Worm (Caenorhabditis elegans) whole organism, L3 larva: Measurements from ENCODE around the gene nhr-267.
"Not testable (repeated sequence)": the region's sequence is repeated elsewhere in the genome, so short reads cannot be mapped to it uniquely, and the experiment has no call there.

Experiments used
- ZK546.5 ChIP-seq: sonication (generic microtip); optimal IDR thresholded peaks from 2 replicates; lab custom pipeline; 2017; ENCODE audit warnings: missing biosample characterization, missing genetic modification characterization
- aly-2 ChIP-seq: fragments of 150-350 bp; optimal IDR thresholded peaks from 2 replicates; lab custom pipeline; 2014; ENCODE audit warnings: missing biosample characterization, missing genetic modification characterization
- ama-1 ChIP-seq: fragments of 150-350 bp; optimal IDR thresholded peaks from 2 replicates; lab custom pipeline; 2018
- ceh-16 ChIP-seq: sonication (generic microtip); optimal IDR thresholded peaks from 2 replicates; lab custom pipeline; 2017; ENCODE audit warnings: missing biosample characterization, missing genetic modification characterization
- ceh-28 ChIP-seq: fragments of 150-350 bp; optimal IDR thresholded peaks from 2 replicates; lab custom pipeline; 2014; ENCODE audit warnings: missing biosample characterization, missing genetic modification reagents, missing genetic modification characterization
- ceh-82 ChIP-seq: fragments of 150-350 bp; optimal IDR thresholded peaks from 2 replicates; lab custom pipeline; 2014; ENCODE audit warnings: missing biosample characterization, missing genetic modification characterization
- egl-5 ChIP-seq: fragments of 150-350 bp; optimal IDR thresholded peaks from 2 replicates; lab custom pipeline; 2017; ENCODE audit warnings: missing biosample characterization, missing genetic modification reagents, missing genetic modification characterization, inconsistent platforms
- elt-1 ChIP-seq: fragments of 150-350 bp; optimal IDR thresholded peaks from 2 replicates; lab custom pipeline; 2014; ENCODE audit warnings: missing biosample characterization, missing genetic modification characterization
- elt-2 ChIP-seq: sonication (generic microtip); optimal IDR thresholded peaks from 2 replicates; lab custom pipeline; 2016; ENCODE audit warnings: missing genetic modification reagents, mild to moderate bottlenecking, missing genetic modification characterization, missing compliant biosample characterization
- elt-3 ChIP-seq, 3 experiments: fragments of 150-350 bp in 1 of 3; sonication (generic microtip) in 2 of 3; optimal IDR thresholded peaks; 2 replicates in 2 of 3; 4 replicates in 1 of 3; lab custom pipeline; 2014 to 2017; ENCODE audit warnings: missing biosample characterization in 3 of 3, missing genetic modification characterization in 3 of 3
- eor-1 ChIP-seq, 2 experiments: fragments of 150-350 bp; optimal IDR thresholded peaks; 2 replicates each; lab custom pipeline; 2014 to 2018; ENCODE audit warnings: missing biosample characterization in 2 of 2, missing genetic modification characterization in 2 of 2
- fkh-10 ChIP-seq: sonication (generic microtip); optimal IDR thresholded peaks from 2 replicates; lab custom pipeline; 2017; ENCODE audit warnings: missing biosample characterization, missing genetic modification reagents, missing genetic modification characterization
- fos-1 ChIP-seq: fragments of 150-350 bp; optimal IDR thresholded peaks from 2 replicates; lab custom pipeline; 2014; ENCODE audit warnings: missing biosample characterization, missing genetic modification characterization
- hmg-11 ChIP-seq: sonication (generic microtip); optimal IDR thresholded peaks from 2 replicates; lab custom pipeline; 2016; ENCODE audit warnings: missing genetic modification characterization, missing compliant biosample characterization
- jun-1 ChIP-seq: fragments of 150-350 bp; optimal IDR thresholded peaks from 2 replicates; lab custom pipeline; 2014; ENCODE audit warnings: missing biosample characterization, missing genetic modification reagents, missing genetic modification characterization
- lin-15B ChIP-seq: fragments of 150-350 bp; optimal IDR thresholded peaks from 2 replicates; lab custom pipeline; 2014; ENCODE audit warnings: missing biosample characterization, missing genetic modification characterization
- mdl-1 ChIP-seq: fragments of 150-350 bp; optimal IDR thresholded peaks from 2 replicates; lab custom pipeline; 2014; ENCODE audit warnings: missing biosample characterization, missing genetic modification characterization
- mml-1 ChIP-seq: fragments of 150-350 bp; sonication (generic microtip); optimal IDR thresholded peaks from 3 replicates; lab custom pipeline; 2014; ENCODE audit warnings: missing biosample characterization, missing genetic modification characterization
- nfya-1 ChIP-seq: sonication (generic microtip); optimal IDR thresholded peaks from 2 replicates; lab custom pipeline; 2017; ENCODE audit warnings: missing genetic modification characterization, mild to moderate bottlenecking, missing compliant biosample characterization, antibody characterized with exemption, moderate library complexity; ENCODE audit not compliant: insufficient read depth
- nhr-23 ChIP-seq: fragments of 150-350 bp; optimal IDR thresholded peaks from 2 replicates; lab custom pipeline; 2014; ENCODE audit warnings: missing biosample characterization, missing genetic modification reagents, missing genetic modification characterization
- nhr-237 ChIP-seq: fragments of 150-350 bp; optimal IDR thresholded peaks from 2 replicates; lab custom pipeline; 2014; ENCODE audit warnings: missing biosample characterization, missing genetic modification characterization
- nhr-25 ChIP-seq: sonication (generic microtip); optimal IDR thresholded peaks from 2 replicates; lab custom pipeline; 2017; ENCODE audit warnings: missing biosample characterization, missing genetic modification characterization
- nhr-43 ChIP-seq: sonication (generic microtip); optimal IDR thresholded peaks from 2 replicates; lab custom pipeline; 2016; ENCODE audit warnings: mild to moderate bottlenecking, missing genetic modification characterization, missing compliant biosample characterization; ENCODE audit not compliant: poor library complexity, severe bottlenecking
- nhr-67 ChIP-seq: fragments of 150-350 bp; optimal IDR thresholded peaks from 2 replicates; lab custom pipeline; 2014; ENCODE audit warnings: missing biosample characterization, missing genetic modification characterization
- nhr-76 ChIP-seq: fragments of 150-350 bp; sonication (generic microtip); optimal IDR thresholded peaks from 5 replicates; lab custom pipeline; 2014; ENCODE audit warnings: missing biosample characterization, missing genetic modification characterization
- nhr-77 ChIP-seq: fragments of 150-350 bp; optimal IDR thresholded peaks from 2 replicates; lab custom pipeline; 2014; ENCODE audit warnings: missing biosample characterization, missing genetic modification characterization
- pha-4 ChIP-seq: fragments of 150-350 bp; optimal IDR thresholded peaks from 2 replicates; lab custom pipeline; 2014; ENCODE audit warnings: missing biosample characterization, missing genetic modification reagents, missing genetic modification characterization
- pqm-1 ChIP-seq: fragments of 150-350 bp; optimal IDR thresholded peaks from 2 replicates; lab custom pipeline; 2017; ENCODE audit warnings: missing biosample characterization, missing genetic modification characterization, inconsistent platforms
- sea-2 ChIP-seq: fragments of 150-350 bp; sonication (generic microtip); optimal IDR thresholded peaks from 4 replicates; lab custom pipeline; 2014; ENCODE audit warnings: missing biosample characterization, missing genetic modification reagents, missing genetic modification characterization
- snpc-4 ChIP-seq: fragments of 150-350 bp; optimal IDR thresholded peaks from 2 replicates; lab custom pipeline; 2014; ENCODE audit warnings: missing biosample characterization, missing genetic modification characterization
- tbx-2 ChIP-seq: sonication (generic microtip); optimal IDR thresholded peaks from 2 replicates; lab custom pipeline; 2016; ENCODE audit warnings: mild to moderate bottlenecking, missing genetic modification characterization, missing compliant biosample characterization
- zag-1 ChIP-seq: fragments of 150-350 bp; optimal IDR thresholded peaks from 2 replicates; lab custom pipeline; 2014; ENCODE audit warnings: missing biosample characterization, missing genetic modification characterization
- ztf-11 ChIP-seq: fragments of 150-350 bp; optimal IDR thresholded peaks from 2 replicates; lab custom pipeline; 2014; ENCODE audit warnings: missing biosample characterization, missing genetic modification characterization
- ztf-4 ChIP-seq: fragments of 150-350 bp; optimal IDR thresholded peaks from 2 replicates; lab custom pipeline; 2014; ENCODE audit warnings: missing biosample characterization, missing genetic modification characterization

The nhr-267 gene

ce11 chrIV:9256017-9256416 lies 30.2 kb downstream of the nhr-267 start, which contains the start of gene Y11D7A.9:
Y11D7A.9 (minus strand) TSS chrIV:9256117.
- TF ChIP-seq nhr-25 (no peak), elt-1 (tag; lab: Kevin White, UChicago) (no peak)

ce11 chrIV:9251079-9251478 lies 35.1 kb downstream of the nhr-267 start, which contains the start of gene Y11D7A.8:
Y11D7A.8 (plus strand) TSS chrIV:9251379.
- TF ChIP-seq nhr-77 (tag; lab: Kevin White, UChicago): no peak
- no peak for TF ChIP-seq aly-2 (tag; lab: Kevin White, UChicago)
- no peak for TF ChIP-seq ZK546.5 (tag; lab: Kevin White, UChicago)
- no peak for TF ChIP-seq egl-5 (tag; lab: Kevin White, UChicago)
- no peak for TF ChIP-seq ceh-82 (tag; lab: Kevin White, UChicago)
- no peak for TF ChIP-seq ztf-4 (tag; lab: Kevin White, UChicago)
- no peak for TF ChIP-seq ceh-16
- TF ChIP-seq fkh-10 (GFP tag; lab: Kevin White, UChicago): no peak
- no peak for TF ChIP-seq nhr-43 (tag; lab: Kevin White, UChicago)
- TF ChIP-seq nhr-76 (tag; lab: Kevin White, UChicago): no peak
- no peak for TF ChIP-seq nhr-23 (tag; lab: Kevin White, UChicago)
- TF ChIP-seq pha-4 (tag; lab: Kevin White, UChicago): no peak
- no peak for TF ChIP-seq ama-1 (lab: Kevin White, UChicago)
- TF ChIP-seq nhr-67 (tag; lab: Kevin White, UChicago): no peak
- no peak for TF ChIP-seq elt-3 (tag; optimal IDR thresholded peaks at IDR 0.05; lab: Kevin White, UChicago)
- TF ChIP-seq nhr-25: no peak
- no peak for TF ChIP-seq zag-1 (tag; lab: Kevin White, UChicago)
- no peak for TF ChIP-seq eor-1 (tag; optimal IDR thresholded peaks at IDR 0.05; lab: Kevin White, UChicago)
- TF ChIP-seq jun-1 (tag; lab: Kevin White, UChicago): no peak

- TF ChIP-seq tbx-2; nhr-76 (tag; lab: Kevin White, UChicago); elt-3 (tag; optimal IDR thresholded peaks at IDR 0.05; lab: Kevin White, UChicago): not testable (repeated sequence)
Measured at ce11 chrIV:9249219-9249618, 37.0 kb downstream of the nhr-267 start, which contains the start of gene Y11D7A.7. Y11D7A.7 (plus strand) TSS chrIV:9249519.

- TF ChIP-seq elt-2 (tag; lab: Kevin White, UChicago): no peak
- TF ChIP-seq nhr-237 (tag; lab: Kevin White, UChicago): no peak
- TF ChIP-seq jun-1 (tag; lab: Kevin White, UChicago): no peak
- no peak for TF ChIP-seq snpc-4 (tag; lab: Kevin White, UChicago)
- TF ChIP-seq nhr-76 (tag; lab: Kevin White, UChicago): no peak
- no peak for TF ChIP-seq nhr-25
- no peak for TF ChIP-seq ceh-16
- no peak for TF ChIP-seq lin-15B (tag; lab: Kevin White, UChicago)
- TF ChIP-seq eor-1 (tag; optimal IDR thresholded peaks at IDR 0.05; lab: Kevin White, UChicago): no peak
- no peak for TF ChIP-seq pqm-1 (tag; lab: Kevin White, UChicago)
Measured at ce11 chrIV:9245423-9245822, 40.8 kb downstream of the nhr-267 start, which contains the start of gene Y11D7A.5. Y11D7A.5 (minus strand) TSS chrIV:9245523.

- TF ChIP-seq lin-15B (tag; lab: Kevin White, UChicago) (no peak), aly-2 (tag; lab: Kevin White, UChicago) (no peak), ztf-11 (tag; lab: Kevin White, UChicago) (no peak), mdl-1 (no peak), fkh-10 (GFP tag; lab: Kevin White, UChicago) (no peak), nfya-1 (no peak), jun-1 (tag; lab: Kevin White, UChicago) (no peak), snpc-4 (tag; lab: Kevin White, UChicago) (no peak), hmg-11 (no peak), nhr-25 (no peak), sea-2 (GFP tag; lab: Kevin White, UChicago) (no peak), fos-1 (tag; lab: Kevin White, UChicago) (no peak), ztf-4 (tag; lab: Kevin White, UChicago) (no peak), elt-2 (tag; lab: Kevin White, UChicago) (no peak), elt-1 (tag; lab: Kevin White, UChicago) (no peak), ceh-28 (tag; lab: Kevin White, UChicago) (no peak), mml-1 (tag; lab: Kevin White, UChicago) (no peak)
Measured at ce11 chrIV:9243670-9244069, 42.5 kb downstream of the nhr-267 start, which contains the start of gene rab-28. rab-28 (minus strand) TSS chrIV:9244012.
